Worm (Caenorhabditis elegans): ENCODE data around the gene F55F10.1.

DNA sequence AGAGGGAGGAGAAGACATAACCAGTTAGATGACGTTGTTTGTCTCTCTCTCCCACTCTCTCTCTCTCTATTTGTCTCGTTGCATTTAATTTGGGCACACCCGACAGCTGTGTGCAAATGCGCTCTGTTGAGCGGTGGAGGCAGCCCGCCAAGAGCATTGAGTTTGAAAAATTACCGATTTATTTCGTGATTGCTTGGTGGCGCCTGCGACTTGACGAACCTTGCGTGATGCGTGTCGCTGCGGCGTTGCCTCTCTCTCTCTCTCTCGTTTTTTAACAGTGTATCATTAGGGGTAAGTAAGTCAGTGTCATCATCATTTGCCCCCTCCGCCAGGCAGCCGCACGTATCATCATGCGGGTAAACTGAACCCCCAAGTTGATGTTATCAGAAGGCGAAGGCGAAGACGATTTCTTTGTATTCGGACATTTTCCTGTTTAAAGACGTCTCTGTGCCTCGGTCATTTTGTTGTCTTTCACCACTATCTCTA lies 45.5 kb downstream of the F55F10.1 start:
- TF ChIP-seq lin-13 (tag; optimal IDR thresholded peaks at IDR 0.05) = peak; percentile 41
- no peak for TF ChIP-seq snpc-4 (tag; optimal IDR thresholded peaks at IDR 0.05)
- TF ChIP-seq pha-4 (tag; optimal IDR thresholded peaks at IDR 0.05) = peak; percentile 55
- peak; percentile 39 for TF ChIP-seq unc-62 (GFP tag; optimal IDR thresholded peaks at IDR 0.05)
- peak; percentile 5 for TF ChIP-seq drap-1 (GFP tag; optimal IDR thresholded peaks at IDR 0.05)
- peak; percentile 42 for TF ChIP-seq ces-1 (GFP tag; optimal IDR thresholded peaks at IDR 0.05)
- no peak for TF ChIP-seq ceh-83 (GFP tag; optimal IDR thresholded peaks at IDR 0.05)
